Fruit fly (Drosophila melanogaster): Measurements from ENCODE around the gene Nrt.
A peak's percentile ranks its signal among the peaks of the same experiment; 100 is the strongest.

Gene Nrt

DNA sequence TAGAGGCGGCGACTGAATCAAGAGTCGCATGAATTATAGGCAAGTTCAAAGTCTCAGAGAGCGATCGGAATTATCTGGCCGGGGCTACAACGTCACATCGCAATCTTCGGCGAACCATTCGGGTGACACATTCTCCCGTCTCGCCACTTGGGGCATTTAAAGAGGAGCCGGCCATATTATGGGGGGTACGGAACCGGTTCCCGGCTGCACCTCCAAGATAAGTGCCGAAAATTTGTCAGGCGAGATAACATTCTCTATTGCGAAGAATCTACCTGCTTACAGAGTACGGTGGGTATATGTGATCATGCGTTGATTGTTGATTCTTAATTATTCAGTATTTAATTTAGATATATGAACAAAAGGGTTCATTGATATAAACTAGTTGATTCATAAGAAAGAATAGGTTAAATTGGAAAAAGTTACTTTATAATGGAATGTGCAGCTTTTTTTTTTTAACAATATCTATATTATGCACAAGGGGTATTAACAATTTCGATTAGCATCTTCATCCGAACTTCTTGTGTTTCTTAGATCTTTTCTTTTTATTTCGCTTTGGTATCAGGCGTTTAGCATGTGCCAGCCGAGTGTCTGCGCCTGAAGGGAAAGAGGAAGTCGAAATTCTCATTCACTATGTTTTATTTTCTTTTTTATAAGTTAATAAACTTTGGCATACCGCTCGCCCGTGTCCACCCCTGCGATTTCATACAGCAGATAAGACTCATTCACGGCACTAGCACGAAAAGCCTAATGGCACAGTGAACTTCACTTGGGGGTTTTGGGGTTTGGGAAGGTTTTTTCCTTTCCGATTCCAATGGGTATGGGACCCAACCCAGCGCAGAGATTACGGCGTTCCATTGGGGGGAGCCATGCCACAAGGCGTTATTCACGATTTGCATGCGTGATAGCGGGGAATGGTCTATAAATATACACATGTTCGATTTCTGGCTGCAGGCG lies 35.9 kb downstream of the Nrt start (continued):
- TF ChIP-seq CG4424 (GFP tag; optimal IDR thresholded peaks at IDR 0.05) (peak; percentile 48), CG4328 (GFP tag; optimal IDR thresholded peaks at IDR 0.05) (no peak), CG13775 (GFP tag; optimal IDR thresholded peaks at IDR 0.05) (peak; percentile 61), CG43689 (GFP tag; IDR thresholded peaks at IDR 0.05) (no peak), Asciz (GFP tag; optimal IDR thresholded peaks at IDR 0.05) (peak; percentile 65), pzg (GFP tag; optimal IDR thresholded peaks at IDR 0.05) (no peak), mam (GFP tag; optimal IDR thresholded peaks at IDR 0.05) (no peak), CG9817 (tag; optimal IDR thresholded peaks at IDR 0.05) (no peak), CG13296 (GFP tag; optimal IDR thresholded peaks at IDR 0.05) (no peak), CG15073 (GFP tag; optimal IDR thresholded peaks at IDR 0.05) (no peak), chn (GFP tag; optimal IDR thresholded peaks at IDR 0.05) (peak; percentile 38), NK7.1 (GFP tag; optimal IDR thresholded peaks at IDR 0.05) (no peak), GATAe (GFP tag; conservative IDR thresholded peaks at IDR 0.05) (no peak), CG11696 (GFP tag; IDR thresholded peaks at IDR 0.05) (no peak), CG17328 (GFP tag; IDR thresholded peaks at IDR 0.05) (no peak), Trl (optimal IDR thresholded peaks at IDR 0.05) (peak; percentile 11 to 16), Trl (GFP tag; optimal IDR thresholded peaks at IDR 0.05) (no peak), CG14710 (tag; optimal IDR thresholded peaks at IDR 0.05) (peak; percentile 67), tup (GFP tag; optimal IDR thresholded peaks at IDR 0.05) (no peak), Ptx1 (GFP tag; IDR thresholded peaks at IDR 0.05) (peak; percentile 53), lola (GFP tag; optimal IDR thresholded peaks at IDR 0.05) (peak in 1 of 3 experiments; percentile 64), CG18476 (GFP tag; optimal IDR thresholded peaks at IDR 0.05) (peak; percentile 52), pan (optimal IDR thresholded peaks at IDR 0.05) (no peak), pan (GFP tag; optimal IDR thresholded peaks at IDR 0.05 in 1 of 2, IDR thresholded peaks at IDR 0.05 in 1 of 2) (peak in 1 of 2 experiments; percentile 49), Hmr (GFP tag; optimal IDR thresholded peaks at IDR 0.05) (peak; percentile 29), CG31388 (GFP tag; optimal IDR thresholded peaks at IDR 0.05) (no peak), Neu2 (GFP tag; optimal IDR thresholded peaks at IDR 0.05; ENCODE audit: borderline replicate concordance) (no peak), Hr78 (GFP tag; optimal IDR thresholded peaks at IDR 0.05) (peak in 1 of 2 experiments; percentile 34), Usf (GFP tag; optimal IDR thresholded peaks at IDR 0.05) (peak; percentile 22), tio (GFP tag; optimal IDR thresholded peaks at IDR 0.05) (peak; percentile 43), chm (GFP tag; IDR thresholded peaks at IDR 0.05) (no peak; the same call in 1 of the 2 replicates), cad (GFP tag; optimal IDR thresholded peaks at IDR 0.05) (no peak), Eip74EF (GFP tag; optimal IDR thresholded peaks at IDR 0.05) (peak in 1 of 2 experiments; percentile 21), Dad (GFP tag; optimal IDR thresholded peaks at IDR 0.05) (no peak), Mes4 (GFP tag; optimal IDR thresholded peaks at IDR 0.05) (no peak), eyg (GFP tag; optimal IDR thresholded peaks at IDR 0.05) (no peak), stwl (tag; optimal IDR thresholded peaks at IDR 0.05) (no peak), aop (GFP tag; IDR thresholded peaks at IDR 0.05) (no peak), CG6175 (GFP tag; IDR thresholded peaks at IDR 0.05) (0 out of 3 replicates have a peak, but pooled peaks have one; percentile 27), kay (GFP tag; optimal IDR thresholded peaks at IDR 0.05) (no peak), Blimp-1 (GFP tag; optimal IDR thresholded peaks at IDR 0.05) (peak; percentile 73), br (optimal IDR thresholded peaks at IDR 0.05) (no peak), MBD-R2 (GFP tag; IDR thresholded peaks at IDR 0.05) (no peak; the same call in 1 of the 2 replicates), ewg (GFP tag; optimal IDR thresholded peaks at IDR 0.05) (peak; percentile 15), CG6813 (GFP tag; optimal IDR thresholded peaks at IDR 0.05) (no peak), Adf1 (GFP tag; IDR thresholded peaks at IDR 0.05) (no peak), Dll (GFP tag; IDR thresholded peaks at IDR 0.05; ENCODE audit: partially characterized antibody) (no peak), Doc2 (GFP tag; IDR thresholded peaks at IDR 0.05) (no peak), HHEX (GFP tag; optimal IDR thresholded peaks at IDR 0.05) (peak; percentile 45)

All from whole organism, embryonic.